Worm (Caenorhabditis elegans) whole organism, young adult: ENCODE results near the gene clr-1.

Experiments used
- B0035.1 ChIP-seq: sonication (generic microtip); optimal IDR thresholded peaks from 2 replicates; lab custom pipeline; 2016; ENCODE audit warnings: missing genetic modification characterization, mild to moderate bottlenecking, missing compliant biosample characterization, missing genotype, missing genetic modification reagents
- B0261.1 ChIP-seq: sonication (generic microtip); optimal IDR thresholded peaks from 2 replicates; lab custom pipeline; 2016; ENCODE audit warnings: mild to moderate bottlenecking, missing genetic modification characterization, moderate library complexity, missing compliant biosample characterization
- F22D6.2 ChIP-seq: sonication (generic microtip); optimal IDR thresholded peaks from 2 replicates; lab custom pipeline; 2016; ENCODE audit warnings: mild to moderate bottlenecking, missing genetic modification characterization, missing compliant biosample characterization
- F57C9.4 ChIP-seq: sonication (generic microtip); optimal IDR thresholded peaks from 2 replicates; lab custom pipeline; 2017; ENCODE audit warnings: mild to moderate bottlenecking, missing genetic modification characterization, missing compliant biosample characterization
- T07F8.4 ChIP-seq: sonication (generic microtip); optimal IDR thresholded peaks from 2 replicates; lab custom pipeline; 2016; ENCODE audit warnings: mild to moderate bottlenecking, missing genetic modification characterization, moderate library complexity, missing compliant biosample characterization
- T26A5.8 ChIP-seq: sonication (generic microtip); optimal IDR thresholded peaks from 2 replicates; lab custom pipeline; 2016; ENCODE audit warnings: missing genetic modification characterization, missing compliant biosample characterization
- Y56A3A.18 ChIP-seq: fragments of 200-800 bp; sonication (Bioruptor generic); IDR thresholded peaks from 2 replicates; pipeline ENCODE4 v1.3.6; 2022; ENCODE audit warnings: missing genetic modification reagents, missing genetic modification characterization, missing compliant biosample characterization
- Y79H2A.3 ChIP-seq: fragments of 200-800 bp; sonication (Bioruptor generic); conservative IDR thresholded peaks from 2 replicates; pipeline ENCODE4 v1.3.6; 2022; ENCODE audit warnings: missing genetic modification reagents, missing genetic modification characterization, missing compliant biosample characterization
- ama-1 ChIP-seq, 3 experiments: fragments of 150-350 bp in 1 of 3; sonication (generic microtip) in 2 of 3; optimal IDR thresholded peaks; 2 replicates each; lab custom pipeline; 2014 to 2018; ENCODE audit warnings: missing biosample characterization in 2 of 3, missing genetic modification characterization in 2 of 3, missing genetic modification reagents in 2 of 3
- aptf-2 ChIP-seq: fragments of 200-800 bp; sonication (Bioruptor generic); conservative IDR thresholded peaks from 2 replicates; pipeline ENCODE4 v1.3.6; 2022; ENCODE audit warnings: missing genetic modification reagents, missing genetic modification characterization, missing compliant biosample characterization
- atf-7 ChIP-seq: sonication (generic microtip); optimal IDR thresholded peaks from 2 replicates; lab custom pipeline; 2017; ENCODE audit warnings: mild to moderate bottlenecking, missing genetic modification characterization, missing compliant biosample characterization
- attf-5 ChIP-seq: fragments of 200-800 bp; sonication (Bioruptor generic); optimal IDR thresholded peaks from 2 replicates; lab custom pipeline; 2018; ENCODE audit warnings: mild to moderate bottlenecking, missing genetic modification characterization, missing compliant biosample characterization
- attf-6 ChIP-seq: fragments of 200-800 bp; sonication (Bioruptor generic); IDR thresholded peaks from 2 replicates; pipeline ENCODE4 v1.3.6; 2022; ENCODE audit warnings: missing genetic modification reagents, missing genetic modification characterization, missing compliant biosample characterization
- ceh-40 ChIP-seq: fragments of 200-800 bp; sonication (Bioruptor generic); IDR thresholded peaks from 2 replicates; pipeline ENCODE4 v1.3.6; 2022; ENCODE audit warnings: missing genetic modification characterization, missing compliant biosample characterization
- ceh-79 ChIP-seq: sonication (generic microtip); optimal IDR thresholded peaks from 2 replicates; lab custom pipeline; 2017; ENCODE audit warnings: mild to moderate bottlenecking, missing genetic modification characterization, missing compliant biosample characterization
- chd-7 ChIP-seq: sonication (generic microtip); optimal IDR thresholded peaks from 2 replicates; lab custom pipeline; 2016; ENCODE audit warnings: mild to moderate bottlenecking, missing genetic modification characterization, moderate library complexity, missing compliant biosample characterization
- dox-1 ChIP-seq: fragments of 200-800 bp; sonication (Bioruptor generic); IDR thresholded peaks from 2 replicates; pipeline ENCODE4 v1.3.6; 2022; ENCODE audit warnings: missing genetic modification reagents, missing genetic modification characterization, missing compliant biosample characterization
- dpl-1 ChIP-seq: fragments of 150-350 bp; optimal IDR thresholded peaks from 2 replicates; lab custom pipeline; 2014; ENCODE audit warnings: missing biosample characterization, missing genetic modification reagents, missing genetic modification characterization
- efl-1 ChIP-seq: fragments of 150-350 bp; optimal IDR thresholded peaks from 2 replicates; lab custom pipeline; 2014; ENCODE audit warnings: missing biosample characterization, missing genetic modification reagents, missing genetic modification characterization
- fkh-3 ChIP-seq: sonication (generic microtip); optimal IDR thresholded peaks from 2 replicates; lab custom pipeline; 2016; ENCODE audit warnings: mild to moderate bottlenecking, missing genetic modification characterization, missing compliant biosample characterization
- gei-17 ChIP-seq: fragments of 200-800 bp; sonication (Bioruptor generic); optimal IDR thresholded peaks from 2 replicates; lab custom pipeline; 2018; ENCODE audit warnings: mild to moderate bottlenecking, missing genetic modification characterization, missing compliant biosample characterization
- hlh-12 ChIP-seq: sonication (generic microtip); optimal IDR thresholded peaks from 2 replicates; lab custom pipeline; 2016; ENCODE audit warnings: missing genetic modification characterization, missing compliant biosample characterization
- hlh-26 ChIP-seq: fragments of 200-800 bp; sonication (Bioruptor generic); conservative IDR thresholded peaks from 2 replicates; pipeline ENCODE4 v1.3.6; 2022; ENCODE audit warnings: missing genetic modification reagents, missing genetic modification characterization, missing compliant biosample characterization
- hsf-1 ChIP-seq: fragments of 200-800 bp; sonication (Bioruptor generic); IDR thresholded peaks from 2 replicates; pipeline ENCODE4 v1.3.6; 2022; ENCODE audit warnings: missing genetic modification reagents, missing genetic modification characterization, missing compliant biosample characterization
- let-526 ChIP-seq: fragments of 200-800 bp; sonication (Bioruptor generic); IDR thresholded peaks from 2 replicates; pipeline ENCODE4 v1.3.6; 2022; ENCODE audit warnings: missing genetic modification reagents, missing genetic modification characterization, missing compliant biosample characterization
- lin-35 ChIP-seq, 3 experiments: fragments of 150-350 bp in 2 of 3; sonication (generic microtip) in 1 of 3; optimal IDR thresholded peaks; 2 replicates each; lab custom pipeline; 2014 to 2018; ENCODE audit warnings: missing biosample characterization in 3 of 3, missing genetic modification characterization in 3 of 3, missing genetic modification reagents in 3 of 3
- lin-54 ChIP-seq: fragments of 200-800 bp; sonication (Bioruptor generic); optimal IDR thresholded peaks from 2 replicates; lab custom pipeline; 2018; ENCODE audit warnings: mild to moderate bottlenecking, missing genetic modification characterization, missing compliant biosample characterization
- lir-1 ChIP-seq: fragments of 200-800 bp; sonication (Bioruptor generic); conservative IDR thresholded peaks from 2 replicates; pipeline ENCODE4 v1.3.6; 2022; ENCODE audit warnings: missing genetic modification reagents, missing genetic modification characterization, missing compliant biosample characterization
- madf-10 ChIP-seq: sonication (generic microtip); optimal IDR thresholded peaks from 2 replicates; lab custom pipeline; 2016; ENCODE audit warnings: mild to moderate bottlenecking, missing genetic modification characterization, missing compliant biosample characterization
- nfya-2 ChIP-seq: fragments of 200-800 bp; sonication (Bioruptor generic); IDR thresholded peaks from 2 replicates; pipeline ENCODE4 v1.3.6; 2022; ENCODE audit warnings: missing genetic modification reagents, missing genetic modification characterization, missing compliant biosample characterization
- nfyb-1 ChIP-seq: fragments of 200-800 bp; sonication (Bioruptor generic); IDR thresholded peaks from 2 replicates; pipeline ENCODE4 v1.3.6; 2022; ENCODE audit warnings: missing genetic modification reagents, missing genetic modification characterization, missing compliant biosample characterization
- nhr-179 ChIP-seq: sonication (generic microtip); optimal IDR thresholded peaks from 2 replicates; lab custom pipeline; 2016; ENCODE audit warnings: mild to moderate bottlenecking, missing genetic modification characterization, missing compliant biosample characterization
- nhr-27 ChIP-seq: fragments of 200-800 bp; sonication (Bioruptor generic); optimal IDR thresholded peaks from 2 replicates; lab custom pipeline; 2018; ENCODE audit warnings: mild to moderate bottlenecking, missing genetic modification characterization, moderate library complexity, missing compliant biosample characterization
- nhr-90 ChIP-seq: sonication (generic microtip); optimal IDR thresholded peaks from 2 replicates; lab custom pipeline; 2016; ENCODE audit warnings: missing genotype, mild to moderate bottlenecking, missing genetic modification characterization, missing compliant biosample characterization
- rpc-1 ChIP-seq, 2 experiments: fragments of 150-350 bp in 1 of 2; sonication (generic microtip) in 1 of 2; optimal IDR thresholded peaks; 2 replicates each; lab custom pipeline; 2014 to 2018; ENCODE audit warnings: missing biosample characterization in 1 of 2, missing genetic modification characterization in 1 of 2, missing genetic modification reagents in 1 of 2, missing genotype in 1 of 2
- sdz-38 ChIP-seq: sonication (generic microtip); optimal IDR thresholded peaks from 2 replicates; lab custom pipeline; 2016; ENCODE audit warnings: missing genotype, missing genetic modification characterization, missing compliant biosample characterization
- snpc-4 ChIP-seq, 5 experiments: fragments of 150-350 bp in 1 of 5; sonication (generic microtip) in 4 of 5; optimal IDR thresholded peaks; 2 replicates each; lab custom pipeline; 2014 to 2018; ENCODE audit warnings: missing genetic modification characterization in 5 of 5, missing biosample characterization in 3 of 5, antibody characterized with exemption in 2 of 5, mild to moderate bottlenecking in 2 of 5, missing compliant biosample characterization in 2 of 5, missing genotype in 2 of 5, moderate library complexity in 2 of 5, missing genetic modification reagents in 1 of 5
- somi-1 ChIP-seq: fragments of 200-800 bp; sonication (Bioruptor generic); optimal IDR thresholded peaks from 2 replicates; lab custom pipeline; 2018; ENCODE audit warnings: mild to moderate bottlenecking, missing genetic modification characterization, missing compliant biosample characterization
- tbx-9 ChIP-seq: sonication (generic microtip); optimal IDR thresholded peaks from 2 replicates; lab custom pipeline; 2016; ENCODE audit warnings: borderline replicate concordance, missing genetic modification characterization, inconsistent platforms, missing compliant biosample characterization
- unc-62 ChIP-seq: fragments of 150-350 bp; optimal IDR thresholded peaks from 2 replicates; lab custom pipeline; 2014; ENCODE audit warnings: missing biosample characterization, missing genetic modification reagents, missing genetic modification characterization
- zim-3 ChIP-seq: sonication (generic microtip); optimal IDR thresholded peaks from 2 replicates; lab custom pipeline; 2017; ENCODE audit warnings: mild to moderate bottlenecking, missing genetic modification characterization, moderate library complexity, missing compliant biosample characterization

Gene clr-1

DNA sequence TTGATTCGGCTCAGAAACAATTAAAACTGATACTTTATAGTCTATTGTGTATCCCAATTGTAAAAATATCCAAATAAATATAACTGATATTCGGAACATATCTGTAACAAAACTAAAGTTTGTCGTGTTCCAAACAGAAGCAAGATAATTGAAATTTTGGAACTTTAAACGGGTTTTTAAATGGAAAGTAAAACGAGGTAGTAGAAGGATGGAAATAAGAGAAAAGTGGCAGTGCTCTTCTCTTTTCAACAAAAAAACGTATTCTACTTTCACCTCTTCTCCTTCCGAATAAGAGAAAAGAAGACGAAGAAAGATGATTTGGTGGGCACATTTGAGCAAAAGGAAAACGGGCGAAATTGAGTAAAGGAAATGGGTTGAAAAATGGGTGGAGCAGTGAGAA lies 19.7 kb upstream of the clr-1 start, which contains the start of gene nmr-1:
TSS of gene nmr-1 (minus strand) at position 101 of the 400 bp plus-strand sequence.
- TF ChIP-seq chd-7 (tag; lab: Kevin White, UChicago) (no peak), F57C9.4 (tag; lab: Kevin White, UChicago) (no peak), T26A5.8 (tag; lab: Kevin White, UChicago) (no peak), nfyb-1 (GFP tag; lab: Robert Waterston, UW) (no peak), ceh-40 (GFP tag; lab: Robert Waterston, UW) (no peak), hlh-26 (GFP tag; lab: Robert Waterston, UW) (no peak), ceh-79 (tag; lab: Kevin White, UChicago) (no peak), attf-6 (GFP tag; lab: Robert Waterston, UW) (no peak), Y79H2A.3 (GFP tag; lab: Robert Waterston, UW) (no peak), B0261.1 (tag; lab: Kevin White, UChicago) (no peak), T07F8.4 (tag; lab: Kevin White, UChicago) (no peak)

ce11 chrII:5447381-5447780 lies 18.8 kb upstream of the clr-1 start, which contains the start of gene cex-1:
Gene cex-1 (plus strand): TSS chrII:5447681.
- no peak for TF ChIP-seq dpl-1
- no peak for TF ChIP-seq gei-17 (GFP tag; lab: Kevin White, UChicago)
- no peak for TF ChIP-seq nhr-27 (tag; lab: Kevin White, UChicago)
- TF ChIP-seq hsf-1 (GFP tag; lab: Robert Waterston, UW), result no peak
- TF ChIP-seq attf-6 (GFP tag; lab: Robert Waterston, UW), result no peak
- no peak for TF ChIP-seq nfyb-1 (GFP tag; lab: Robert Waterston, UW)
- no peak for TF ChIP-seq attf-5 (GFP tag; lab: Kevin White, UChicago)
- no peak for TF ChIP-seq nhr-90 (tag; lab: Kevin White, UChicago)
- no peak for TF ChIP-seq tbx-9 (tag; lab: Kevin White, UChicago)
- TF ChIP-seq nhr-179 (tag; lab: Kevin White, UChicago), result no peak
- no peak for TF ChIP-seq madf-10 (tag; lab: Kevin White, UChicago)
- TF ChIP-seq ceh-79 (tag; lab: Kevin White, UChicago), result no peak
- no peak for TF ChIP-seq zim-3 (tag; lab: Kevin White, UChicago)
- TF ChIP-seq somi-1 (GFP tag; lab: Kevin White, UChicago), result no peak
- TF ChIP-seq efl-1 (GFP tag; lab: Kevin White, UChicago), result no peak
- no peak for TF ChIP-seq aptf-2 (GFP tag; lab: Robert Waterston, UW)
- TF ChIP-seq lin-35 (GFP tag; optimal IDR thresholded peaks at IDR 0.05; lab: Kevin White, UChicago), result no peak
- no peak for TF ChIP-seq dox-1
- no peak for TF ChIP-seq Y56A3A.18 (GFP tag; lab: Robert Waterston, UW)

- TF ChIP-seq hsf-1 (GFP tag; lab: Robert Waterston, UW) (no peak), F22D6.2 (tag; lab: Kevin White, UChicago) (no peak), B0035.1 (tag; lab: Kevin White, UChicago) (no peak), atf-7 (tag; lab: Kevin White, UChicago) (no peak), fkh-3 (tag; lab: Kevin White, UChicago) (no peak), nfya-2 (GFP tag; lab: Robert Waterston, UW) (no peak), rpc-1 (optimal IDR thresholded peaks at IDR 0.05; lab: Kevin White, UChicago) (no peak), rpc-1 (tag; optimal IDR thresholded peaks at IDR 0.05; lab: Kevin White, UChicago) (no peak), snpc-4 (GFP tag; optimal IDR thresholded peaks at IDR 0.05; lab: Kevin White, UChicago) (no peak), snpc-4 (tag; optimal IDR thresholded peaks at IDR 0.05; lab: Kevin White, UChicago) (no peak), lin-54 (GFP tag; lab: Kevin White, UChicago) (no peak), let-526 (no peak), F57C9.4 (tag; lab: Kevin White, UChicago) (no peak), sdz-38 (tag; lab: Kevin White, UChicago) (no peak), lir-1 (no peak), ama-1 (optimal IDR thresholded peaks at IDR 0.05; lab: Kevin White, UChicago) (no peak), ama-1 (GFP tag; optimal IDR thresholded peaks at IDR 0.05; lab: Kevin White, UChicago) (no peak), unc-62 (GFP tag; lab: Kevin White, UChicago) (no peak), hlh-12 (no peak)
Observed at ce11 chrII:5449219-5449618, 16.9 kb upstream of the clr-1 start.
